Fruit fly (Drosophila melanogaster) Kc167 (cell line): Measurements from ENCODE around the gene Prosbeta2.

Source experiments
- Myc ChIP-seq: fragments of >200 bp; optimal IDR thresholded peaks from 2 replicates; lab custom pipeline; 2017; ENCODE audit warnings: missing external identifiers
- Sin3A ChIP-seq: fragments of >200 bp; optimal IDR thresholded peaks from 2 replicates; lab custom pipeline; 2018; ENCODE audit warnings: missing external identifiers
- h ChIP-seq: fragments of >200 bp; optimal IDR thresholded peaks from 3 replicates; lab custom pipeline; 2018; ENCODE audit warnings: missing external identifiers
- psq ChIP-seq: fragments of >200 bp; optimal IDR thresholded peaks from 2 replicates; lab custom pipeline; 2017; ENCODE audit warnings: missing external identifiers
- ttk ChIP-seq: sonication (Bioruptor generic); optimal IDR thresholded peaks from 2 replicates; lab custom pipeline; 2017; ENCODE audit warnings: missing external identifiers

- TF ChIP-seq Myc (lab: Kevin White, UChicago) = no peak
- no peak for TF ChIP-seq ttk
- TF ChIP-seq h (lab: Kevin White, UChicago) = no peak
- TF ChIP-seq psq (lab: Kevin White, UChicago) = no peak
- TF ChIP-seq Sin3A (lab: Kevin White, UChicago) = no peak
Observed at dm6 chr3L:14960549-14960948, 39.2 kb upstream of the Prosbeta2 start.
